Worm (Caenorhabditis elegans) whole organism, early embryonic: ENCODE data around the gene R05F9.7.
A peak's percentile ranks its signal among the peaks of the same experiment; 100 is the strongest.
"Not testable (repeated sequence)": the region's sequence is repeated elsewhere in the genome, so short reads cannot be mapped to it uniquely, and the experiment has no call there.

Experiments used
- B0310.2 ChIP-seq: sonication (generic microtip); optimal IDR thresholded peaks from 2 replicates; lab custom pipeline; 2016; ENCODE audit warnings: mild to moderate bottlenecking, missing genetic modification characterization, missing compliant biosample characterization
- F13C5.2 ChIP-seq: sonication (generic microtip); optimal IDR thresholded peaks from 2 replicates; lab custom pipeline; 2017; ENCODE audit warnings: mild to moderate bottlenecking, missing genetic modification characterization, inconsistent platforms, missing compliant biosample characterization
- aly-1 ChIP-seq: sonication (generic microtip); optimal IDR thresholded peaks from 2 replicates; lab custom pipeline; 2016; ENCODE audit warnings: missing genetic modification characterization, missing compliant biosample characterization
- ama-1 ChIP-seq: fragments of 150-350 bp; optimal IDR thresholded peaks from 2 replicates; lab custom pipeline; 2014
- ceh-13 ChIP-seq: fragments of 200-800 bp; sonication (Bioruptor generic); optimal IDR thresholded peaks from 2 replicates; lab custom pipeline; 2018; ENCODE audit warnings: mild to moderate bottlenecking, missing genetic modification characterization, missing compliant biosample characterization
- ceh-36 ChIP-seq: sonication (generic microtip); optimal IDR thresholded peaks from 2 replicates; lab custom pipeline; 2016; ENCODE audit warnings: missing genetic modification characterization, inconsistent platforms, missing compliant biosample characterization
- ets-7 ChIP-seq: sonication (generic microtip); optimal IDR thresholded peaks from 2 replicates; lab custom pipeline; 2016; ENCODE audit warnings: missing genotype, missing genetic modification characterization, missing compliant biosample characterization
- flt-1 ChIP-seq: fragments of 200-800 bp; sonication (Bioruptor generic); IDR thresholded peaks from 2 replicates; pipeline ENCODE4 v1.3.6; 2022; ENCODE audit warnings: missing genetic modification characterization, missing compliant biosample characterization
- hmbx-1 ChIP-seq: sonication (generic microtip); optimal IDR thresholded peaks from 2 replicates; lab custom pipeline; 2016; ENCODE audit warnings: mild to moderate bottlenecking, missing genetic modification characterization, missing compliant biosample characterization
- hmg-4 ChIP-seq: fragments of 200-800 bp; sonication (Bioruptor generic); optimal IDR thresholded peaks from 2 replicates; lab custom pipeline; 2018; ENCODE audit warnings: mild to moderate bottlenecking, missing genetic modification characterization, missing compliant biosample characterization
- hnd-1 ChIP-seq: sonication (generic microtip); optimal IDR thresholded peaks from 2 replicates; lab custom pipeline; 2016; ENCODE audit warnings: missing genetic modification characterization, missing compliant biosample characterization
- pes-1 ChIP-seq: fragments of 200-800 bp; sonication (Bioruptor generic); IDR thresholded peaks from 2 replicates; pipeline ENCODE4 v1.3.6; 2022; ENCODE audit warnings: missing genetic modification reagents, missing genetic modification characterization, missing compliant biosample characterization
- scrt-1 ChIP-seq: fragments of 200-800 bp; sonication (Bioruptor generic); IDR thresholded peaks from 2 replicates; pipeline ENCODE4 v1.3.6; 2022; ENCODE audit warnings: missing genetic modification characterization, missing compliant biosample characterization
- sea-1 ChIP-seq: fragments of 200-800 bp; sonication (Bioruptor generic); conservative IDR thresholded peaks from 2 replicates; pipeline ENCODE4 v1.3.6; 2022; ENCODE audit warnings: missing genetic modification characterization, missing compliant biosample characterization
- tbx-11 ChIP-seq: fragments of 200-800 bp; sonication (Bioruptor generic); IDR thresholded peaks from 2 replicates; pipeline ENCODE4 v1.3.6; 2022; ENCODE audit warnings: missing genetic modification characterization, missing compliant biosample characterization
- tbx-37 ChIP-seq: fragments of 200-800 bp; sonication (Bioruptor generic); conservative IDR thresholded peaks from 2 replicates; pipeline ENCODE4 v1.3.6; 2022; ENCODE audit warnings: missing genetic modification reagents, missing genetic modification characterization, missing compliant biosample characterization
- tra-4 ChIP-seq: sonication (generic microtip); optimal IDR thresholded peaks from 2 replicates; lab custom pipeline; 2017; ENCODE audit warnings: missing genetic modification characterization, missing compliant biosample characterization

Gene R05F9.7

DNA sequence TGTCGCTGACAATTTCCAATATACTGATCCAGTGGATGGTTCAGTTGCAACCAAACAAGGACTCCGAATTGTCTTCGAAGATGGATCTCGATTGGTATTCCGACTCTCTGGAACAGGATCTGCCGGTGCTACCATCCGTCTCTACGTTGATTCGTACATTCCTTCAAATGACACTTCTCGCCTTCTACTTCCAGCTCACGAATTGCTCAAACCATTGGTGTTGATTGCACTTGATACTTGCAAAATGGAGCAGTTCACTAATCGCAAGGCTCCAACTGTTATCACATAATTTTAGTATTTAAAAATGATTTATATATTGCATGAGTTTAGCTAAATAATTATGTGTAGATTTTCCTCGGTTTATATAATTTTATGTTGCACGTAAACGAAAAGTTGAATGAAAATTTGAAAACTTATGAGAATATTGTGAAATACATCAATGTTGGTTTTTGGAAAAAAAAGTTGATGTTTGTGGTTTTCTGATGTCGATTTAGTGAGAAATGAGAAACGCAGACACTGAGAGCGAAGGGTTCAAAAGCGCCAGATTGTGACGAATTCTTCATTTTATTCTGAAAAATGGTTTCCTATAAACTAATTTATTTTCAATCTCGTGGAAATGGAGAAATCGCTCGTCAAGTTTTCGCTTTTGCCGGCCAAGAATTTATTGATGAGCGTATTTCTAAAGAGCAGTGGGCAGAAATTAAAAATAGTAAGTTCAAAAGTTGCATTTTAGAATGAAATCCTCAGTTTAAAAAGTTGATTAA lies 5.1 kb downstream of the R05F9.7 start, which contains the start of gene gst-9:
Gene gst-9, plus strand, starts transcription at position 574 of the 764 bp plus-strand sequence.
- no peak for TF ChIP-seq hmbx-1
- no peak for TF ChIP-seq B0310.2 (tag; lab: Kevin White, UChicago)
- TF ChIP-seq aly-1 (tag; lab: Kevin White, UChicago), result no peak
- no peak for TF ChIP-seq tbx-11

DNA sequence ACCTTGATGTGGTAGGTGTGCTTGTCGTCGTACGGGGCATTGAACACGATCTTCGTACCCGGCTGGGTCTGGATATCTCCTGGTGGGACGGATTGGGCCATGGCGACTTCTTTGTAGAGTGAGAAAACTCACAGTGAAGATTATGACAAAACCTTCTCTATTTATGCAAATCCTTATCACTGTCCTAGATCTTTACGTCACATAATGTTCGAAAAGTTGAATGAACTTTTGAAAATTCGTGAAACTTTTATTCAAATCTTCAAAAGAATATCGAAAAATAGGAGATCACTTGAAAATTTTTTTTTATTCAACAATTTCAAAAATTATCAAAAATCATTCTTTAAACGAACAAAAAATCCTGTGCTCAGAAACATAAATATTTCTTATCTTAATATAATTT lies 6.5 kb downstream of the R05F9.7 start, which contains the start of gene msp-33:
Gene msp-33, minus strand, starts transcription at position 101 of the 400 bp plus-strand sequence.
- no peak for TF ChIP-seq ceh-36 (tag; lab: Kevin White, UChicago)
- no peak for TF ChIP-seq hmg-4 (GFP tag; lab: Kevin White, UChicago)
- TF ChIP-seq ama-1 (lab: Kevin White, UChicago), result no peak
- TF ChIP-seq B0310.2 (tag; lab: Kevin White, UChicago), result no peak
- no peak for TF ChIP-seq hnd-1 (tag; lab: Kevin White, UChicago)
- TF ChIP-seq F13C5.2 (tag; lab: Kevin White, UChicago), result no peak
- no peak for TF ChIP-seq pes-1 (GFP tag; lab: Robert Waterston, UW)
- TF ChIP-seq sea-1 (GFP tag; lab: Robert Waterston, UW), result no peak
- no peak for TF ChIP-seq tbx-11
- TF ChIP-seq flt-1 (GFP tag; lab: Robert Waterston, UW), result no peak

DNA sequence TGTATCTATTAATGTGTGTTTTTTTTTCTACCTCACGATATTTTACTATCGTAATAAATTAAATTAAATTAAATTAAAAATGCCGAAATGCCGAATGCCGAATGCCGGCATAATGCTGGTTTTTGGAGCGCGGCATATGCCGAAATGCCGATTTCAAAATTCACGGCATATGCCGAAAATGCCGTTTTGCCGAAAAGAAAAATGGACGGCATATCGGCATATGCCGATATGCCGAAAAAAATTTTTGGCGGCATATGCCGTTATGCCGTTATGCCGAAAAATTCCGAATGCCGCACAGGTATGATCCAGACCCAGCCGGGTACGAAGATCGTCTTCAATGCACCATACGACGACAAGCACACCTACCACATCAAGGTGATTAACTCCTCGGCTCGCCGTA lies 12.5 kb downstream of the R05F9.7 start, which contains the start of gene msp-32:
Gene msp-32, plus strand, starts transcription at position 301 of the 400 bp plus-strand sequence.
- TF ChIP-seq hmbx-1; B0310.2 (tag; lab: Kevin White, UChicago); tbx-37 (GFP tag; lab: Robert Waterston, UW): not testable (repeated sequence)

DNA sequence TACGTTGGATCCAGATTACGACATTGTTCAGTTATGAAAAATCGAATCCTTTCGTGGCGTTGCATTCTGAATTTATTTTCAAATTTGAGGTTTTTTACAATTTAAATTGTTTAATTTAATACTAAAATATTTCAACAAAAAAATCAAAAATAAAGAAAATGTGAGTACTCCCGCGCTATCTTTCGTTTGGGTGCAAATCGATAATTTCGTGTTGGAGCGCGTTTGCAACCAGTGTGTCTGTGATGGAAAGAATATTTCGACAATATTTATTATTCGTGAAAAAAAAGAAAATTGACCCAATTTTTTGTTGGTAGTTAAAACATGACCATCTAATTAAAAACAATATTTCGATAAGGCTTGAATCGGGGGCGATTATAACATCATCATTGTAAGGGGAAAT lies 16.0 kb downstream of the R05F9.7 start, which contains the start of gene R05F9.9:
Gene R05F9.9, minus strand, starts transcription at position 66 of the 400 bp plus-strand sequence.
- TF ChIP-seq F13C5.2 (tag; lab: Kevin White, UChicago) (no peak), ceh-36 (tag; lab: Kevin White, UChicago) (no peak), ceh-13 (GFP tag; lab: Kevin White, UChicago) (no peak), hmbx-1 (no peak), ets-7 (no peak), aly-1 (tag; lab: Kevin White, UChicago) (no peak), hnd-1 (tag; lab: Kevin White, UChicago) (no peak), sea-1 (GFP tag; lab: Robert Waterston, UW) (no peak), scrt-1 (GFP tag; lab: Robert Waterston, UW) (no peak), tbx-37 (GFP tag; lab: Robert Waterston, UW) (no peak), hmg-4 (GFP tag; lab: Kevin White, UChicago) (no peak), ama-1 (lab: Kevin White, UChicago) (no peak), tbx-11 (no peak), B0310.2 (tag; lab: Kevin White, UChicago) (no peak), pes-1 (GFP tag; lab: Robert Waterston, UW) (no peak), tra-4 (no peak), flt-1 (GFP tag; lab: Robert Waterston, UW) (no peak)

DNA sequence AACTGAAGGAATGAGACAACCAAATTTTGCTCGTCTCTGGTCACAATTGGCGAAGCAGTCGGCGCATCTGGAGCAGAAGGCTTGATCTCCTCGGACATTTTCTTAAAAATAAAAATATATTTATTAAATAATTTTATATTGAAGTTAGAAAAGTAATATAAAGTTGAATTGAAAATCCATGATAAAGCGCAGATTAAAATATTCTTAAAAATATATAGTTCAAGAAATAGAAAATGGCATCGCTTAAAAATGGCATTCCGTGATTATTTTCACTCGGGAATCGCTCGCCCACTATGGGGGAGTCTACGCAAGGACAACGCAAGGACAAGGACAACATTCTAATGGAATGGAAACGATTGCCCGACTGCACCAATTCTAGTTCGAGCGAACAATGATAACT lies 17.6 kb downstream of the R05F9.7 start, which contains the start of gene sgt-1:
Gene sgt-1, minus strand, starts transcription at position 101 of the 400 bp plus-strand sequence.
- TF ChIP-seq pes-1 (GFP tag; lab: Robert Waterston, UW); ets-7; ama-1 (lab: Kevin White, UChicago): not testable (repeated sequence)

DNA sequence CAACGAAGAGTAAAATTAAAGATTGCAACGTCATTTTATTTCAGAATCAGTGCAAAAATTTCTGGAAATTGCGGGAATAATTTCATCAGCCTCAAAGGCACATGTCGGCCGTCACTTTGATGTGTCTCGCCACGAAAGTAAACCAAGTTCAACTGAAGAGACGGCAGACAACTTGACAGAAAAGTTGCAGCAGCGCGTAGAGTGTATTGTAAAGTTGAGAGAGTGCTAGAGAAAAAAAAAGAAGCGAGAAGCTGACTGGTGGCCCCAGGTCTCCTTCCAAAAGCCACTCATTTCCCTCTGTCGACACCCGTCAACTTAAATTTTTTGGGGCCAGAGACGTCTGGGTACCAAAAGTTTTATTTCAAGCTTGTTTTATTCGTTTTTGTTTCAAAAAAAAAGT lies 18.2 kb downstream of the R05F9.7 start:
- TF ChIP-seq ceh-13 (GFP tag; lab: Kevin White, UChicago) (no peak), F13C5.2 (tag; lab: Kevin White, UChicago) (peak; percentile 3)

DNA sequence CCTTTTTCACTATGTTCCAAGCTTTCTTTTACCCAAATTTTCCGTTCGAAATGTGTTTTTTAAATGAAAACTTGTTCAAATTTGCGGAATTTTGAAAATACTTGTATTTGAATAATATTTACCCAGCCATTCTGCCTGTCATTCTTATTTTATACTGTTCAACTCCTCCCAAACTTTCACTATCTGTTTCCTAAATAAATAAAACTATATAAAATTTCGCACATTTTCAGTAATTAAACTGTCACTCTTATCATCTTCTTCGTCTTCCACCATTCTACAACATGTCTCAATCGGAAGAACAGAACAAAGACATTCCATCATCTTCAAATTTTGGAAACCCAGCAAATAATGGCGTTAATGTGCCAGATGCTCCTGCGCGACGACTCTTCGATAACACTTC lies 18.7 kb downstream of the R05F9.7 start, which contains the start of gene btbd-10:
Gene btbd-10, plus strand, starts transcription at position 231 of the 400 bp plus-strand sequence.
- TF ChIP-seq ceh-13 (GFP tag; lab: Kevin White, UChicago) (no peak), hmbx-1 (no peak), B0310.2 (tag; lab: Kevin White, UChicago) (no peak), ama-1 (lab: Kevin White, UChicago) (no peak), tra-4 (no peak), scrt-1 (GFP tag; lab: Robert Waterston, UW) (no peak), ceh-36 (tag; lab: Kevin White, UChicago) (no peak), tbx-11 (no peak), hnd-1 (tag; lab: Kevin White, UChicago) (no peak), ets-7 (no peak), hmg-4 (GFP tag; lab: Kevin White, UChicago) (no peak), F13C5.2 (tag; lab: Kevin White, UChicago) (no peak)

DNA sequence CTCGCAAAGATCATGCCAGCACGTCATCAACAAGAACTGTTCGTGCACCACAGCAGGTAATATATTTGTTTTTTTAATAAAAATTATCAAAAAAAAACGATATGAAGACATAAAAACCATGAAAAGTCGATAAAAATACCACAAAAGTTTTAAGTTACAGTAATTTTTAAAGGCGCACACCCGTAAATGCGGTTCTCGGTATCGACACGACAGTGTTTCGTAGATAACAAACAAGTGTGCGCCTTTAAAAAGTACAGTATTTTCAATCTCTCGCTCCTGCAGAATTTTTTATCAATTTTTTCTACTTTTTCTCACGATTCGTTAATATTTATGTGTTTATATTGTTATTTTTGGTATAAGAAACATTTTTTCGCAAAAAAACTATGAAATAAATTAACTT lies 19.3 kb downstream of the R05F9.7 start:
- TF ChIP-seq pes-1 (GFP tag; lab: Robert Waterston, UW) (no peak), B0310.2 (tag; lab: Kevin White, UChicago) (no peak), hnd-1 (tag; lab: Kevin White, UChicago) (no peak), tbx-11 (no peak), scrt-1 (GFP tag; lab: Robert Waterston, UW) (no peak), tbx-37 (GFP tag; lab: Robert Waterston, UW) (no peak)
